Fruit fly (Drosophila melanogaster): Measurements from ENCODE around the gene CG32988.

Gene CG32988

DNA sequence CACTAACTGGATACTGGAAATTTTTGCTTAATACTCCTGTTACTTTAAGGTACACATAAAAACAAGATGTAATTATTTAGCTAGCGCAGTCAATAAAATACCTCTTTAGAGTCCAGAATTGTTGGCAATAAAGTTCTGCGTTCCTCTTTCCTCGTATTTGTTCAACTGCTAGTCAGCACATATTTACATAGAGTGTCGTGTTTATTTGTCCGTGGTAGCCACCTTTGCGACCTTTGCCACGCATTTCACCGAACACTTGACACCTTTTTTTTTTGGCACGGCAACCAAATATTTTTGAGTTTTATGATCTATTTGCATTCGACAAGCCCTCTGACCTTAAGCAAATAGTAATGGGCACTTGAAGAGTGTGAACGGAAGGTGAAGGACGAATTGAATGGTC lies 18.7 kb upstream of the CG32988 start (continued):
- peak; percentile 87 for TF ChIP-seq rib (GFP tag; IDR thresholded peaks at IDR 0.05)
- peak; percentile 67 for TF ChIP-seq CG13424 (tag; optimal IDR thresholded peaks at IDR 0.05)
- peak; percentile 91 for TF ChIP-seq Lhr (GFP tag; optimal IDR thresholded peaks at IDR 0.05)
- peak; percentile 22 for TF ChIP-seq Sox100B (GFP tag; optimal IDR thresholded peaks at IDR 0.05)
- TF ChIP-seq CG9215 (GFP tag; IDR thresholded peaks at IDR 0.05) = no peak
- peak; percentile 5 for TF ChIP-seq Sry-β (GFP tag; optimal IDR thresholded peaks at IDR 0.05)
- TF ChIP-seq CG7786 (GFP tag; optimal IDR thresholded peaks at IDR 0.05) = peak; percentile 84
- TF ChIP-seq CG15073 (GFP tag; optimal IDR thresholded peaks at IDR 0.05) = peak; percentile 11
- no peak for TF ChIP-seq CG4424 (GFP tag; optimal IDR thresholded peaks at IDR 0.05)
- TF ChIP-seq CG31388 (GFP tag; optimal IDR thresholded peaks at IDR 0.05) = no peak
- TF ChIP-seq CoRest (tag; optimal IDR thresholded peaks at IDR 0.05) = peak; percentile 75
- peak; percentile 98 for TF ChIP-seq CG2202 (tag; optimal IDR thresholded peaks at IDR 0.05)
- no peak for TF ChIP-seq Ets65A (GFP tag)
- TF ChIP-seq Hmx (GFP tag; optimal IDR thresholded peaks at IDR 0.05) = no peak
- TF ChIP-seq chinmo (GFP tag; IDR thresholded peaks at IDR 0.05; ENCODE audit: partially characterized antibody) = no peak
- TF ChIP-seq CG6254 (GFP tag; optimal IDR thresholded peaks at IDR 0.05) = peak; percentile 55
- no peak for TF ChIP-seq repo (GFP tag; optimal IDR thresholded peaks at IDR 0.05)
- TF ChIP-seq CG9437 (GFP tag; optimal IDR thresholded peaks at IDR 0.05) = peak; percentile 3
- TF ChIP-seq Fer1 (GFP tag; optimal IDR thresholded peaks at IDR 0.05) = peak; percentile 50
- TF ChIP-seq CG14710 (tag; optimal IDR thresholded peaks at IDR 0.05) = peak; percentile 58
- peak; percentile 93 for TF ChIP-seq CG15696 (tag; optimal IDR thresholded peaks at IDR 0.05)
- no peak for TF ChIP-seq Tbp (GFP tag; optimal IDR thresholded peaks at IDR 0.05)
- TF ChIP-seq kni (GFP tag; optimal IDR thresholded peaks at IDR 0.05) = no peak
- no peak for TF ChIP-seq Stat92E (GFP tag; optimal IDR thresholded peaks at IDR 0.05)
- peak; percentile 44 for TF ChIP-seq pum (GFP tag; optimal IDR thresholded peaks at IDR 0.05)
- peak; percentile 16 to 52 for TF ChIP-seq Pdp1 (GFP tag; optimal IDR thresholded peaks at IDR 0.05)
- TF ChIP-seq lilli (GFP tag; optimal IDR thresholded peaks at IDR 0.05) = peak; percentile 67
- no peak for TF ChIP-seq gfzf (GFP tag; optimal IDR thresholded peaks at IDR 0.05)
- no peak for TF ChIP-seq Opbp (GFP tag; IDR thresholded peaks at IDR 0.05; ENCODE audit: partially characterized antibody)
- TF ChIP-seq lbe (GFP tag; optimal IDR thresholded peaks at IDR 0.05) = no peak
- peak; percentile 100 for TF ChIP-seq fd102C (GFP tag; optimal IDR thresholded peaks at IDR 0.05)
- TF ChIP-seq YL-1 (GFP tag; optimal IDR thresholded peaks at IDR 0.05) = peak; percentile 95
- peak; percentile 87 for TF ChIP-seq Vsx1 (GFP tag; optimal IDR thresholded peaks at IDR 0.05)
- peak; percentile 70 for TF ChIP-seq CG7745 (tag; optimal IDR thresholded peaks at IDR 0.05)
- no peak for TF ChIP-seq CG17186 (GFP tag; optimal IDR thresholded peaks at IDR 0.05)
- peak; percentile 79 for TF ChIP-seq vvl (GFP tag; IDR thresholded peaks at IDR 0.05)
- TF ChIP-seq CG11093 (GFP tag; IDR thresholded peaks at IDR 0.05) = no peak
- TF ChIP-seq sisA (GFP tag; IDR thresholded peaks at IDR 0.05) = no peak
- no peak; the same call in 1 of the 2 replicates for TF ChIP-seq ssp (GFP tag; IDR thresholded peaks at IDR 0.05)
- peak; percentile 97 for TF ChIP-seq CG33557 (GFP tag; optimal IDR thresholded peaks at IDR 0.05)
- peak; percentile 93 for TF ChIP-seq NC2β (GFP tag; optimal IDR thresholded peaks at IDR 0.05)
- peak; percentile 25 for TF ChIP-seq D19A (tag; optimal IDR thresholded peaks at IDR 0.05)
- no peak for TF ChIP-seq ato (GFP tag; IDR thresholded peaks at IDR 0.05; ENCODE audit: partially characterized antibody)
- TF ChIP-seq fd96Cb (tag; optimal IDR thresholded peaks at IDR 0.05) = peak; percentile 4
- peak; percentile 8 for TF ChIP-seq zf30C (GFP tag; optimal IDR thresholded peaks at IDR 0.05)
- peak; percentile 56 for TF ChIP-seq Dip3 (GFP tag; optimal IDR thresholded peaks at IDR 0.05)
- TF ChIP-seq CG7372 (GFP tag; IDR thresholded peaks at IDR 0.05) = no peak
- no peak for TF ChIP-seq CG9797 (GFP tag; optimal IDR thresholded peaks at IDR 0.05)
- TF ChIP-seq ham (GFP tag; IDR thresholded peaks at IDR 0.05) = no peak
- no peak for TF ChIP-seq Poxn (GFP tag; IDR thresholded peaks at IDR 0.05)
